Worm (Caenorhabditis elegans) whole organism, L3 larva: Measurements from ENCODE around the gene Y97E10B.1.

Source experiments
- lsy-12 ChIP-seq: sonication (generic microtip); optimal IDR thresholded peaks from 2 replicates; lab custom pipeline; 2016; ENCODE audit warnings: mild to moderate bottlenecking, missing genetic modification characterization, missing compliant biosample characterization
- pqm-1 ChIP-seq: fragments of 150-350 bp; optimal IDR thresholded peaks from 2 replicates; lab custom pipeline; 2017; ENCODE audit warnings: missing biosample characterization, missing genetic modification characterization, inconsistent platforms
- zag-1 ChIP-seq: fragments of 150-350 bp; optimal IDR thresholded peaks from 2 replicates; lab custom pipeline; 2014; ENCODE audit warnings: missing biosample characterization, missing genetic modification characterization

DNA sequence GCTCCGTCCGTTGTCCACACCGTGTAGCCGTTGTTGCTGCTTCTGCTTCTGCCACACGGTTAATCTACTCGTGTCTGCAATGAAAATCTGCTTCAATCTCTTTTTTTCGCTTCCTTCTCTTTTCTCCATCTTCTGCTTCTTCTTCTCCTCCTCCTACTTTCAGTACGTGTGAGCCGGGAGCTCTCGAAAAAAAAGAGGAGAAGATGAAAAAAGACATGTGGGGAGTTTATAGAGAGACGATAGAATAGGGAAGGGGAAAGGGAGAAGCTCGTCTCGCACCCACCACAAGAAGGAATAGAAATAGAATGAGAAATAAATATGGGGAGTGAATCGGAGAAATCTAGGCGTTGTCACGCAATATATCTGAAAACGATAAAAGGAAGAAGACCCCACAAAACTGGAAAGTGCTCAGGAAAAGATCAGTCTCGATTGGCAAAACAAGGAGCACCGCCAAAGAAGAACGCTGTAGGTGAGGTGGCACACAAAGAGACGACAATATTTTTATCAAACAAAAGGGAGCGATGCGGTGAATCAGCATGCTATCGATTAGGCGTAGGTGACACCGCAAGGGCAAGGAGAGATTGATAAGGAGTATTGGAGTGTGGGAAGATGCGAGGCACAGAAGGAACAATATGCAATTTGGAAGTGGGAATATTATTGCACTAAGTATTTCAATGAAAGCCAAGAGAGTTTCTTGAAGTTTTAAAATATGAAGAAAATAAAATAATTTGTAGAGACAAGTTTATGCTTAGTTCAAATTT is 34.2 kb downstream of the Y97E10B.1 start, which contains the start of gene let-413:
- TF ChIP-seq zag-1 (tag; lab: Kevin White, UChicago) (no peak), lsy-12 (no peak), pqm-1 (tag; lab: Kevin White, UChicago) (peak; percentile 67)
